Worm (Caenorhabditis elegans) whole organism, L1 larva: ENCODE measurements around the gene R13D11.3.

ENCODE experiments used
- aha-1 ChIP-seq: fragments of 150-350 bp; optimal IDR thresholded peaks from 2 replicates; lab custom pipeline; 2014; ENCODE audit warnings: missing biosample characterization, missing genetic modification characterization
- ama-1 ChIP-seq: fragments of 150-350 bp; optimal IDR thresholded peaks from 2 replicates; lab custom pipeline; 2014
- ceh-82 ChIP-seq, 3 experiments: fragments of 150-350 bp in 1 of 3; sonication (generic microtip) in 2 of 3; optimal IDR thresholded peaks; 2 replicates each; lab custom pipeline; 2014 to 2017; ENCODE audit warnings: missing biosample characterization in 3 of 3, missing genetic modification characterization in 3 of 3
- ces-1 ChIP-seq: fragments of 150-350 bp; optimal IDR thresholded peaks from 2 replicates; lab custom pipeline; 2014; ENCODE audit warnings: missing biosample characterization, missing genetic modification reagents, missing genetic modification characterization
- jun-1 ChIP-seq: fragments of 150-350 bp; optimal IDR thresholded peaks from 2 replicates; lab custom pipeline; 2014; ENCODE audit warnings: missing biosample characterization, missing genetic modification reagents, missing genetic modification characterization
- lin-15B ChIP-seq: fragments of 150-350 bp; sonication (generic microtip); optimal IDR thresholded peaks from 3 replicates; lab custom pipeline; 2014; ENCODE audit warnings: missing biosample characterization, missing genetic modification characterization
- mab-9 ChIP-seq: fragments of 200-800 bp; sonication (Bioruptor generic); IDR thresholded peaks from 2 replicates; pipeline ENCODE4 v1.3.6; 2022; ENCODE audit warnings: missing genetic modification reagents, missing genetic modification characterization, missing compliant biosample characterization
- mep-1 ChIP-seq: fragments of 150-350 bp; optimal IDR thresholded peaks from 2 replicates; lab custom pipeline; 2014; ENCODE audit warnings: missing biosample characterization, missing genetic modification characterization
- nhr-237 ChIP-seq: fragments of 150-350 bp; optimal IDR thresholded peaks from 2 replicates; lab custom pipeline; 2014; ENCODE audit warnings: missing biosample characterization, missing genetic modification characterization
- snpc-4 ChIP-seq: fragments of 150-350 bp; optimal IDR thresholded peaks from 2 replicates; lab custom pipeline; 2014; ENCODE audit warnings: missing biosample characterization, missing genetic modification characterization
- sptf-1 ChIP-seq: fragments of 150-350 bp; optimal IDR thresholded peaks from 2 replicates; lab custom pipeline; 2014; ENCODE audit warnings: missing biosample characterization, missing genetic modification characterization
- tlp-1 ChIP-seq: fragments of 150-350 bp; optimal IDR thresholded peaks from 2 replicates; lab custom pipeline; 2014; ENCODE audit warnings: missing biosample characterization, missing genetic modification characterization
- unc-62 ChIP-seq: fragments of 150-350 bp; optimal IDR thresholded peaks from 2 replicates; lab custom pipeline; 2014; ENCODE audit warnings: missing biosample characterization, missing genetic modification reagents, missing genetic modification characterization

DNA sequence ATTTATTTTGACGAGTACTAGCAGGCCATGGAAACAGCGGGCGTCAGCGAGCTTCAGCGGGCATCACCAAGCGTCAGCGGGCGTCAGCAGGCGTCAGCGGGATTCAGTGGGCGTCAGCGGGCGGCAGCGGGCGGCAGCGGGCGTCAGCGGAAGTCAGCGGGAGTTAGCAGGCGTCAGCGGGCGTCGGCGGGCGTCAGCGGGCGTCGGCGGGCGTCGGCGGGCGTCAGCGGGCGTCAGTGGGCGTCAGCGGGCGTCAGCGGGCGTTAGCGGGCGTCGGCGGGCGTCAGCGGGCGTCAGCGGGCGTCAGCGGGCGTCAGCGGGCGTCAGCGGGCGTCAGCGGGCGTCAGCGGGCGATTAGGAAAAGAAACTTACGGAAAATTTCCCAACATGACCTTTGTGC lies 27.8 kb downstream of the R13D11.3 start:
- TF ChIP-seq aha-1 = no peak
- no peak for TF ChIP-seq snpc-4 (tag; lab: Kevin White, UChicago)
- no peak for TF ChIP-seq ceh-82 (tag; optimal IDR thresholded peaks at IDR 0.05; lab: Kevin White, UChicago)
- no peak for TF ChIP-seq nhr-237 (tag; lab: Kevin White, UChicago)
- TF ChIP-seq ces-1 (GFP tag; lab: Kevin White, UChicago) = no peak
- TF ChIP-seq unc-62 (GFP tag; lab: Kevin White, UChicago) = no peak
- TF ChIP-seq jun-1 (tag; lab: Kevin White, UChicago) = no peak
- TF ChIP-seq tlp-1 (tag; lab: Kevin White, UChicago) = no peak
- no peak for TF ChIP-seq ama-1 (lab: Kevin White, UChicago)
- TF ChIP-seq sptf-1 (tag; lab: Kevin White, UChicago) = no peak
- no peak for TF ChIP-seq lin-15B (tag; lab: Kevin White, UChicago)
- no peak for TF ChIP-seq mep-1 (tag; lab: Kevin White, UChicago)
- no peak for TF ChIP-seq mab-9 (GFP tag; lab: Robert Waterston, UW)
